Fruit fly (Drosophila melanogaster) whole organism, embryonic: ENCODE results near the gene CG4709.
A peak's percentile ranks its signal among the peaks of the same experiment; 100 is the strongest.

Experiments used
- Aef1 ChIP-seq: fragments of 200-800 bp; sonication (Bioruptor generic); IDR thresholded peaks from 3 replicates; pipeline ENCODE4 v1.3.6; 2022; ENCODE audit warnings: missing biosample characterization, missing genetic modification characterization
- Awh ChIP-seq: fragments of 200-800 bp; sonication (Bioruptor generic); IDR thresholded peaks from 2 replicates; pipeline ENCODE4, ENCODE4 v1.3.6; 2022; ENCODE audit warnings: missing biosample characterization, missing genetic modification characterization
- CG11696 ChIP-seq: fragments of 200-800 bp; sonication (Bioruptor generic); IDR thresholded peaks from 2 replicates; pipeline ENCODE4 v1.3.6; 2022; ENCODE audit warnings: missing biosample characterization, missing genetic modification characterization
- CG12659 ChIP-seq: fragments of 200-800 bp; sonication (Bioruptor generic); optimal IDR thresholded peaks from 3 replicates; lab custom pipeline; 2017; ENCODE audit warnings: mild to moderate bottlenecking, missing biosample characterization, missing genetic modification reagents, missing genetic modification characterization
- CG1647 ChIP-seq: fragments of 200-800 bp; sonication (Bioruptor generic); optimal IDR thresholded peaks from 3 replicates; lab custom pipeline; 2016; ENCODE audit warnings: missing biosample characterization, missing genetic modification characterization
- CG16815 ChIP-seq: fragments of 200-800 bp; sonication (Bioruptor generic); optimal IDR thresholded peaks from 3 replicates; lab custom pipeline; 2017; ENCODE audit warnings: missing biosample characterization, mild to moderate bottlenecking, missing genetic modification characterization
- CG2199 ChIP-seq: fragments of 200-800 bp; sonication (Bioruptor generic); IDR thresholded peaks from 3 replicates; pipeline ENCODE4 v1.3.6; 2022; ENCODE audit warnings: missing biosample characterization, missing genetic modification characterization
- CG2889 ChIP-seq: fragments of 200-800 bp; sonication (Bioruptor generic); IDR thresholded peaks from 3 replicates; pipeline ENCODE4 v1.3.6; 2022; ENCODE audit warnings: missing biosample characterization, missing genetic modification characterization
- CG31224 ChIP-seq: fragments of 200-800 bp; sonication (Bioruptor generic); IDR thresholded peaks from 2 replicates; pipeline ENCODE4 v1.3.6; 2022; ENCODE audit warnings: missing biosample characterization, missing genetic modification characterization
- CG3163 ChIP-seq: fragments of 200-800 bp; sonication (Bioruptor generic); optimal IDR thresholded peaks from 3 replicates; lab custom pipeline; 2016; ENCODE audit warnings: missing biosample characterization, missing genetic modification characterization
- CG3407 ChIP-seq: fragments of 200-800 bp; sonication (Bioruptor generic); optimal IDR thresholded peaks from 2 replicates; lab custom pipeline; 2018; ENCODE audit warnings: missing biosample characterization, mild to moderate bottlenecking, missing genetic modification characterization
- CG4282 ChIP-seq: fragments of 200-800 bp; sonication (Bioruptor generic); optimal IDR thresholded peaks from 2 replicates; lab custom pipeline; 2016; ENCODE audit warnings: missing biosample characterization, missing genetic modification characterization
- CG4404 ChIP-seq: fragments of 200-800 bp; sonication (Bioruptor generic); IDR thresholded peaks from 2 replicates; pipeline ENCODE4 v1.3.6; 2022; ENCODE audit warnings: missing biosample characterization, missing genetic modification characterization
- CG4707 ChIP-seq: fragments of 200-800 bp; sonication (Bioruptor generic); optimal IDR thresholded peaks from 2 replicates; lab custom pipeline; 2018; ENCODE audit warnings: missing biosample characterization, mild to moderate bottlenecking, missing genetic modification characterization, moderate library complexity
- CG4820 ChIP-seq: fragments of 200-800 bp; sonication (Bioruptor generic); optimal IDR thresholded peaks from 3 replicates; lab custom pipeline; 2016; ENCODE audit warnings: missing biosample characterization, missing genetic modification characterization
- CG5245 ChIP-seq: fragments of 200-800 bp; sonication (Bioruptor generic); optimal IDR thresholded peaks from 3 replicates; lab custom pipeline; 2016; ENCODE audit warnings: missing biosample characterization, missing genetic modification characterization
- CG6854 ChIP-seq: fragments of 200-800 bp; sonication (Bioruptor generic); optimal IDR thresholded peaks from 3 replicates; lab custom pipeline; 2017; ENCODE audit warnings: missing biosample characterization, mild to moderate bottlenecking, missing genetic modification characterization
- CG7786 ChIP-seq: fragments of 200-800 bp; sonication (Bioruptor generic); optimal IDR thresholded peaks from 2 replicates; lab custom pipeline; 2016; ENCODE audit warnings: missing biosample characterization, missing genetic modification characterization
- CG7987 ChIP-seq: fragments of 200-800 bp; sonication (Bioruptor generic); optimal IDR thresholded peaks from 2 replicates; lab custom pipeline; 2018; ENCODE audit warnings: missing biosample characterization, mild to moderate bottlenecking, missing genetic modification characterization, moderate library complexity
- CG8089 ChIP-seq: fragments of 200-800 bp; sonication (Bioruptor generic); optimal IDR thresholded peaks from 3 replicates; lab custom pipeline; 2016; ENCODE audit warnings: missing biosample characterization, missing genetic modification characterization
- CG8944 ChIP-seq: fragments of 200-800 bp; sonication (Bioruptor generic); optimal IDR thresholded peaks from 3 replicates; lab custom pipeline; 2016; ENCODE audit warnings: missing biosample characterization, missing genetic modification characterization
- CG9437 ChIP-seq: fragments of 200-800 bp; sonication (Bioruptor generic); optimal IDR thresholded peaks from 2 replicates; lab custom pipeline; 2018; ENCODE audit warnings: missing biosample characterization, mild to moderate bottlenecking, missing genetic modification characterization
- Chrac-16 ChIP-seq: fragments of 200-800 bp; sonication (Bioruptor generic); optimal IDR thresholded peaks from 3 replicates; lab custom pipeline; 2016; ENCODE audit warnings: missing biosample characterization, missing genetic modification characterization
- CrebB ChIP-seq: fragments of 200-800 bp; sonication (Bioruptor generic); optimal IDR thresholded peaks from 3 replicates; lab custom pipeline; 2018; ENCODE audit warnings: missing biosample characterization, mild to moderate bottlenecking, missing genetic modification characterization
- Dip3 ChIP-seq: fragments of 200-800 bp; sonication (Bioruptor generic); optimal IDR thresholded peaks from 3 replicates; lab custom pipeline; 2016; ENCODE audit warnings: missing biosample characterization, missing genetic modification characterization
- Doc2 ChIP-seq: fragments of 200-800 bp; sonication (Bioruptor generic); IDR thresholded peaks from 2 replicates; pipeline ENCODE4 v1.3.6; 2022; ENCODE audit warnings: missing biosample characterization, missing genetic modification characterization
- Hand ChIP-seq: fragments of 200-800 bp; sonication (Bioruptor generic); optimal IDR thresholded peaks from 2 replicates; lab custom pipeline; 2017; ENCODE audit warnings: mild to moderate bottlenecking, missing biosample characterization, missing genetic modification reagents, missing genetic modification characterization
- Kr ChIP-seq: fragments of 200-800 bp; sonication (Bioruptor generic); optimal IDR thresholded peaks from 2 replicates; lab custom pipeline; 2017; ENCODE audit warnings: missing biosample characterization, mild to moderate bottlenecking, missing genetic modification characterization
- Lpt ChIP-seq: fragments of >200 bp; optimal IDR thresholded peaks from 2 replicates; lab custom pipeline; 2018; ENCODE audit warnings: missing biosample characterization, missing genetic modification characterization
- MBD-R2 ChIP-seq: fragments of 200-800 bp; sonication (Bioruptor generic); IDR thresholded peaks from 2 replicates; pipeline ENCODE4 v1.3.6; 2022; ENCODE audit warnings: missing biosample characterization, missing genetic modification characterization
- NC2β ChIP-seq: fragments of 200-800 bp; sonication (Bioruptor generic); optimal IDR thresholded peaks from 2 replicates; lab custom pipeline; 2016; ENCODE audit warnings: missing biosample characterization, missing genetic modification characterization
- Rfx ChIP-seq: fragments of 200-800 bp; sonication (Bioruptor generic); IDR thresholded peaks from 2 replicates; pipeline ENCODE4 v1.3.6; 2022; ENCODE audit warnings: missing biosample characterization, missing genetic modification characterization
- Xbp1 ChIP-seq: fragments of 200-800 bp; sonication (Bioruptor generic); optimal IDR thresholded peaks from 3 replicates; lab custom pipeline; 2016; ENCODE audit warnings: missing biosample characterization, mild to moderate bottlenecking, missing genetic modification characterization
- bsh ChIP-seq, 2 experiments: fragments of 200-800 bp; sonication (Bioruptor generic); optimal IDR thresholded peaks; 2 replicates each; lab custom pipeline; 2017 to 2018; ENCODE audit warnings: mild to moderate bottlenecking in 2 of 2, missing biosample characterization in 2 of 2, missing genetic modification characterization in 2 of 2, moderate library complexity in 1 of 2
- dmrt11E ChIP-seq: fragments of 200-800 bp; sonication (Bioruptor generic); optimal IDR thresholded peaks from 3 replicates; lab custom pipeline; 2018; ENCODE audit warnings: missing biosample characterization, mild to moderate bottlenecking, missing genetic modification characterization, moderate library complexity
- ems ChIP-seq: fragments of 200-800 bp; sonication (Bioruptor generic); optimal IDR thresholded peaks from 3 replicates; lab custom pipeline; 2016; ENCODE audit warnings: missing biosample characterization, missing genetic modification characterization
- eyg ChIP-seq: fragments of 200-800 bp; sonication (Bioruptor generic); optimal IDR thresholded peaks from 3 replicates; lab custom pipeline; 2016; ENCODE audit warnings: missing biosample characterization, missing genetic modification characterization
- fd64A ChIP-seq: fragments of 200-800 bp; sonication (Bioruptor generic); optimal IDR thresholded peaks from 3 replicates; lab custom pipeline; 2018; ENCODE audit warnings: missing biosample characterization, mild to moderate bottlenecking, missing genetic modification characterization
- fd96Cb ChIP-seq: fragments of 200-800 bp; sonication (Bioruptor generic); optimal IDR thresholded peaks from 2 replicates; lab custom pipeline; 2018; ENCODE audit warnings: missing biosample characterization, mild to moderate bottlenecking, missing genetic modification characterization, moderate library complexity
- gce ChIP-seq: fragments of 200-800 bp; sonication (Bioruptor generic); IDR thresholded peaks from 3 replicates; pipeline ENCODE4 v1.3.6; 2022; ENCODE audit warnings: missing biosample characterization, missing genetic modification characterization
- gcm2 ChIP-seq: fragments of 200-800 bp; sonication (Bioruptor generic); optimal IDR thresholded peaks from 2 replicates; lab custom pipeline; 2016; ENCODE audit warnings: missing biosample characterization, missing genetic modification characterization
- gfzf ChIP-seq: fragments of 200-800 bp; sonication (Bioruptor generic); optimal IDR thresholded peaks from 2 replicates; lab custom pipeline; 2016; ENCODE audit warnings: missing biosample characterization, mild to moderate bottlenecking, missing genetic modification characterization, moderate library complexity
- klu ChIP-seq: fragments of 200-800 bp; sonication (Bioruptor generic); IDR thresholded peaks from 2 replicates; pipeline ENCODE4 v1.3.6; 2022; ENCODE audit warnings: missing biosample characterization, missing genetic modification characterization
- p53 ChIP-seq: fragments of 200-800 bp; sonication (Bioruptor generic); optimal IDR thresholded peaks from 2 replicates; lab custom pipeline; 2016; ENCODE audit warnings: missing biosample characterization, missing genetic modification characterization
- phol ChIP-seq: fragments of 200-800 bp; sonication (Bioruptor generic); optimal IDR thresholded peaks from 3 replicates; lab custom pipeline; 2018; ENCODE audit warnings: missing biosample characterization, mild to moderate bottlenecking, missing genetic modification characterization, moderate library complexity
- repo ChIP-seq: fragments of 200-800 bp; sonication (Bioruptor generic); optimal IDR thresholded peaks from 2 replicates; lab custom pipeline; 2016; ENCODE audit warnings: missing biosample characterization, missing genetic modification characterization
- scrt ChIP-seq: fragments of 200-800 bp; sonication (Bioruptor generic); optimal IDR thresholded peaks from 2 replicates; lab custom pipeline; 2018; ENCODE audit warnings: missing biosample characterization, mild to moderate bottlenecking, missing genetic modification characterization, moderate library complexity
- shn ChIP-seq: fragments of 200-800 bp; sonication (Bioruptor generic); optimal IDR thresholded peaks from 3 replicates; lab custom pipeline; 2016; ENCODE audit warnings: missing biosample characterization, missing genetic modification characterization
- slbo ChIP-seq: fragments of 200-800 bp; sonication (Bioruptor generic); IDR thresholded peaks from 2 replicates; pipeline ENCODE4 v1.3.6; 2022; ENCODE audit warnings: missing biosample characterization, missing genetic modification characterization
- unpg ChIP-seq: fragments of 200-800 bp; sonication (Bioruptor generic); optimal IDR thresholded peaks from 3 replicates; lab custom pipeline; 2018; ENCODE audit warnings: missing biosample characterization, mild to moderate bottlenecking, missing genetic modification characterization, moderate library complexity

The CG4709 gene

dm6 chr2L:9986402-9987350, 32.6 kb downstream of the CG4709 start (continued):
- TF ChIP-seq CG8944 (GFP tag; lab: Kevin White, UChicago) (no peak), Chrac-16 (GFP tag; lab: Kevin White, UChicago) (peak; percentile 41), shn (peak; percentile 6), fd64A (GFP tag; lab: Kevin White, UChicago) (peak; percentile 39), phol (tag; lab: Kevin White, UChicago) (peak; percentile 67), CG8089 (GFP tag; lab: Kevin White, UChicago) (no peak), CG11696 (no peak), CG2199 (GFP tag; lab: Robert Waterston, UW) (0 out of 3 replicates have a peak, but pooled peaks have one; percentile 27), gfzf (no peak), Xbp1 (peak; percentile 54), CG9437 (GFP tag; lab: Kevin White, UChicago) (no peak), bsh (GFP tag; optimal IDR thresholded peaks at IDR 0.05; lab: Kevin White, UChicago) (peak; percentile 79 to 83), CG6854 (no peak), CG4404 (GFP tag; lab: Robert Waterston, UW) (peak; percentile 36; the same call in 1 of the 2 replicates), repo (GFP tag; lab: Kevin White, UChicago) (no peak), Lpt (GFP tag; lab: Kevin White, UChicago) (no peak), CG5245 (GFP tag; lab: Kevin White, UChicago) (peak; percentile 49), NC2β (no peak), p53 (no peak), CG7987 (no peak), fd96Cb (peak; percentile 72), CG7786 (GFP tag; lab: Kevin White, UChicago) (peak; percentile 6), CrebB (tag; lab: Kevin White, UChicago) (no peak), MBD-R2 (GFP tag; lab: Robert Waterston, UW) (no peak), slbo (peak; percentile 36; the same call in 1 of the 2 replicates), CG3407 (peak; percentile 1), CG1647 (GFP tag; lab: Kevin White, UChicago) (no peak), CG4820 (GFP tag; lab: Kevin White, UChicago) (peak; percentile 60), dmrt11E (tag; lab: Kevin White, UChicago) (peak; percentile 32), Awh (GFP tag; lab: Robert Waterston, UW) (peak; percentile 75), CG12659 (GFP tag; lab: Kevin White, UChicago) (no peak), Doc2 (GFP tag; lab: Robert Waterston, UW) (no peak), ems (no peak), Rfx (GFP tag; lab: Robert Waterston, UW) (peak; percentile 45; the same call in 1 of the 2 replicates), gcm2 (GFP tag; lab: Kevin White, UChicago) (no peak), Kr (GFP tag; lab: Kevin White, UChicago) (no peak), scrt (no peak), Hand (no peak), CG3163 (GFP tag; lab: Kevin White, UChicago) (no peak), Dip3 (GFP tag; lab: Kevin White, UChicago) (no peak), eyg (GFP tag; lab: Kevin White, UChicago) (no peak), unpg (GFP tag; lab: Kevin White, UChicago) (peak; percentile 50), CG16815 (GFP tag; lab: Kevin White, UChicago) (no peak), gce (peak; percentile 77; the same call in 2 of the 3 replicates), klu (no peak), CG4282 (GFP tag; lab: Kevin White, UChicago) (no peak), CG4707 (no peak), CG2889 (GFP tag; lab: Robert Waterston, UW) (no peak), Aef1 (peak; percentile 37; the same call in 1 of the 3 replicates), CG31224 (no peak)
